Worm (Caenorhabditis elegans) whole organism, young adult: ENCODE measurements around the gene B0393.9.

Source experiments
- B0261.1 ChIP-seq: sonication (generic microtip); optimal IDR thresholded peaks from 2 replicates; lab custom pipeline; 2016; ENCODE audit warnings: mild to moderate bottlenecking, missing genetic modification characterization, moderate library complexity, missing compliant biosample characterization
- F57C9.4 ChIP-seq: sonication (generic microtip); optimal IDR thresholded peaks from 2 replicates; lab custom pipeline; 2017; ENCODE audit warnings: mild to moderate bottlenecking, missing genetic modification characterization, missing compliant biosample characterization
- T26A5.8 ChIP-seq: sonication (generic microtip); optimal IDR thresholded peaks from 2 replicates; lab custom pipeline; 2016; ENCODE audit warnings: missing genetic modification characterization, missing compliant biosample characterization
- ama-1 ChIP-seq, 3 experiments: fragments of 150-350 bp in 1 of 3; sonication (generic microtip) in 2 of 3; optimal IDR thresholded peaks; 2 replicates each; lab custom pipeline; 2014 to 2018; ENCODE audit warnings: missing biosample characterization in 2 of 3, missing genetic modification characterization in 2 of 3, missing genetic modification reagents in 2 of 3
- bed-1 ChIP-seq: fragments of 200-800 bp; sonication (Bioruptor generic); IDR thresholded peaks from 2 replicates; pipeline ENCODE4 v1.3.6; 2022; ENCODE audit warnings: missing genetic modification reagents, missing genetic modification characterization, missing compliant biosample characterization
- cebp-1 ChIP-seq, 2 experiments: fragments of 200-800 bp in 1 of 2; sonication (Bioruptor generic) in 1 of 2; sonication (generic microtip) in 1 of 2; IDR thresholded peaks in 1 of 2; optimal IDR thresholded peaks in 1 of 2; 2 replicates each; pipeline versions ENCODE4 v1.3.6 to Lab custom; 2017 to 2022; ENCODE audit warnings: missing compliant biosample characterization in 2 of 2, missing genetic modification characterization in 2 of 2, mild to moderate bottlenecking in 1 of 2, missing genetic modification reagents in 1 of 2, moderate library complexity in 1 of 2
- ceh-40 ChIP-seq: fragments of 200-800 bp; sonication (Bioruptor generic); IDR thresholded peaks from 2 replicates; pipeline ENCODE4 v1.3.6; 2022; ENCODE audit warnings: missing genetic modification characterization, missing compliant biosample characterization
- efl-1 ChIP-seq: fragments of 150-350 bp; optimal IDR thresholded peaks from 2 replicates; lab custom pipeline; 2014; ENCODE audit warnings: missing biosample characterization, missing genetic modification reagents, missing genetic modification characterization
- gei-17 ChIP-seq: fragments of 200-800 bp; sonication (Bioruptor generic); optimal IDR thresholded peaks from 2 replicates; lab custom pipeline; 2018; ENCODE audit warnings: mild to moderate bottlenecking, missing genetic modification characterization, missing compliant biosample characterization
- hlh-26 ChIP-seq: fragments of 200-800 bp; sonication (Bioruptor generic); conservative IDR thresholded peaks from 2 replicates; pipeline ENCODE4 v1.3.6; 2022; ENCODE audit warnings: missing genetic modification reagents, missing genetic modification characterization, missing compliant biosample characterization
- nfya-2 ChIP-seq: fragments of 200-800 bp; sonication (Bioruptor generic); IDR thresholded peaks from 2 replicates; pipeline ENCODE4 v1.3.6; 2022; ENCODE audit warnings: missing genetic modification reagents, missing genetic modification characterization, missing compliant biosample characterization
- snpc-4 ChIP-seq, 5 experiments: fragments of 150-350 bp in 1 of 5; sonication (generic microtip) in 4 of 5; optimal IDR thresholded peaks; 2 replicates each; lab custom pipeline; 2014 to 2018; ENCODE audit warnings: missing genetic modification characterization in 5 of 5, missing biosample characterization in 3 of 5, antibody characterized with exemption in 2 of 5, mild to moderate bottlenecking in 2 of 5, missing compliant biosample characterization in 2 of 5, missing genotype in 2 of 5, moderate library complexity in 2 of 5, missing genetic modification reagents in 1 of 5
- unc-62 ChIP-seq: fragments of 150-350 bp; optimal IDR thresholded peaks from 2 replicates; lab custom pipeline; 2014; ENCODE audit warnings: missing biosample characterization, missing genetic modification reagents, missing genetic modification characterization

DNA sequence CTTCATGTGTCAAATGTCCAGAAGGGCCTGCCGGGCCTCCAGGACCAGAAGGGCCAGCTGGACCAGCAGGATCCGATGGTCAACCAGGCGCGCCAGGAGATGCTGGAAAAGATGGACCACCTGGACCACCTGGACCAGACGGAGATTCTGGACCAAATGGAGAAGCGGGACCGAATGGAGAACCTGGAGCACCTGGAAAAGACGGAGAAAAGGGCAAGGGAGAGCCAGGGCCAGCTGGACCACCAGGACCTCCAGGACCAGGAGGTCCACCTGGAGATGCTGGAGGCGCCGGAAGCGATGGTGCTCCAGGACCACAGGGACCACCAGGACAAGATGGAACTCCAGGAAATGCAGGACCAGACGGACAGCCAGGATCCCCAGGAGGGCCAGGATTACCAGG lies 31.3 kb downstream of the B0393.9 start:
- no peak for TF ChIP-seq bed-1 (GFP tag; lab: Robert Waterston, UW)
- TF ChIP-seq cebp-1 (GFP tag; IDR thresholded peaks at IDR 0.05; lab: Robert Waterston, UW): no peak
- no peak for TF ChIP-seq cebp-1 (tag; optimal IDR thresholded peaks at IDR 0.05; lab: Kevin White, UChicago)
- no peak for TF ChIP-seq F57C9.4 (tag; lab: Kevin White, UChicago)
- no peak for TF ChIP-seq T26A5.8
- no peak for TF ChIP-seq snpc-4 (GFP tag; optimal IDR thresholded peaks at IDR 0.05; lab: Kevin White, UChicago)
- no peak for TF ChIP-seq snpc-4 (tag; optimal IDR thresholded peaks at IDR 0.05; lab: Kevin White, UChicago)
- no peak for TF ChIP-seq hlh-26 (GFP tag; lab: Robert Waterston, UW)
- no peak for TF ChIP-seq ceh-40 (GFP tag; lab: Robert Waterston, UW)
- no peak for TF ChIP-seq nfya-2
- TF ChIP-seq B0261.1: no peak
- no peak for TF ChIP-seq efl-1 (GFP tag; lab: Kevin White, UChicago)
- no peak for TF ChIP-seq gei-17 (GFP tag; lab: Kevin White, UChicago)
- no peak for TF ChIP-seq ama-1 (optimal IDR thresholded peaks at IDR 0.05; lab: Kevin White, UChicago)
- TF ChIP-seq ama-1 (GFP tag; optimal IDR thresholded peaks at IDR 0.05; lab: Kevin White, UChicago): no peak
- TF ChIP-seq unc-62: no peak
